Worm (Caenorhabditis elegans) whole organism, L3 larva: ENCODE data around the gene nas-11.
A peak's percentile ranks its signal among the peaks of the same experiment; 100 is the strongest.

ENCODE experiments used
- R02D3.7 ChIP-seq: fragments of 150-350 bp; optimal IDR thresholded peaks from 2 replicates; lab custom pipeline; 2014; ENCODE audit warnings: missing biosample characterization, missing genetic modification characterization
- egl-27 ChIP-seq: sonication (generic microtip); optimal IDR thresholded peaks from 4 replicates; lab custom pipeline; 2017; ENCODE audit warnings: missing biosample characterization, missing genetic modification reagents, missing genetic modification characterization
- elt-2 ChIP-seq: sonication (generic microtip); optimal IDR thresholded peaks from 2 replicates; lab custom pipeline; 2016; ENCODE audit warnings: missing genetic modification reagents, mild to moderate bottlenecking, missing genetic modification characterization, missing compliant biosample characterization
- elt-3 ChIP-seq, 3 experiments: fragments of 150-350 bp in 1 of 3; sonication (generic microtip) in 2 of 3; optimal IDR thresholded peaks; 2 replicates in 2 of 3; 4 replicates in 1 of 3; lab custom pipeline; 2014 to 2017; ENCODE audit warnings: missing biosample characterization in 3 of 3, missing genetic modification characterization in 3 of 3
- nfya-1 ChIP-seq: sonication (generic microtip); optimal IDR thresholded peaks from 2 replicates; lab custom pipeline; 2017; ENCODE audit warnings: missing genetic modification characterization, mild to moderate bottlenecking, missing compliant biosample characterization, antibody characterized with exemption, moderate library complexity; ENCODE audit not compliant: insufficient read depth
- nhr-237 ChIP-seq: fragments of 150-350 bp; optimal IDR thresholded peaks from 2 replicates; lab custom pipeline; 2014; ENCODE audit warnings: missing biosample characterization, missing genetic modification characterization
- snpc-4 ChIP-seq: fragments of 150-350 bp; optimal IDR thresholded peaks from 2 replicates; lab custom pipeline; 2014; ENCODE audit warnings: missing biosample characterization, missing genetic modification characterization
- unc-62 ChIP-seq: fragments of 150-350 bp; sonication (generic microtip); optimal IDR thresholded peaks from 4 replicates; lab custom pipeline; 2014; ENCODE audit warnings: missing biosample characterization, missing genetic modification reagents, missing genetic modification characterization

- TF ChIP-seq unc-62 (GFP tag; lab: Kevin White, UChicago), result no peak
- TF ChIP-seq snpc-4 (tag; lab: Kevin White, UChicago), result peak; percentile 49
- no peak for TF ChIP-seq egl-27
- no peak for TF ChIP-seq R02D3.7 (tag; lab: Kevin White, UChicago)
- no peak for TF ChIP-seq nhr-237 (tag; lab: Kevin White, UChicago)
- TF ChIP-seq elt-2, result no peak
- TF ChIP-seq nfya-1 (tag; lab: Kevin White, UChicago), result peak; percentile 46
- TF ChIP-seq elt-3 (tag; optimal IDR thresholded peaks at IDR 0.05; lab: Kevin White, UChicago), result no peak
These were observed 16.2 kb downstream of the nas-11 start, which contains the start of gene K11G12.6 for ce11 chrX:6729593-6729992.
